Fruit fly (Drosophila melanogaster): ENCODE measurements around the gene otu.

otu gene

DNA sequence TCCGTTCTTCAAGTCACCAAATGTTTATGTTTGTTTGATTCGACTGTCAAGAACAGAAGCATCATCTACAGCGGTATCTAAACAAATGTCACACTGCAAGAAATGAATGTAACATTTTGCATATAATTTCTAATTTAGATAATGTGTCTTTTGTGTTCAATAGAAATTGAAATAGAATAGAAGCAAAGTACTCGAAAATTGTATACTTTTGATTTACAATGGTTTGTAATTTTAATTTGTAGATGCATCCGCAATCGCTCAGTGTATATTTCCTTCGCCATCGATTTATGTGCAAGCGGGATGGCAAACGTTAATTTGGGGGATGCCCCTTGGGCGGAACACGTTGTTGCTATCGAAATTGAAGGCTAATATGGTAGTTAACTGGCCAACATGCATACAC lies 48.8 kb upstream of the otu start (continued):
- TF ChIP-seq gro (GFP tag; optimal IDR thresholded peaks at IDR 0.05) (peak; percentile 38), CG14050 (GFP tag; IDR thresholded peaks at IDR 0.05) (peak; percentile 45; the same call in 1 of the 3 replicates), Sox102F (GFP tag; optimal IDR thresholded peaks at IDR 0.05) (peak; percentile 74), tio (GFP tag; optimal IDR thresholded peaks at IDR 0.05) (peak; percentile 8), CG9727 (GFP tag; optimal IDR thresholded peaks at IDR 0.05) (peak; percentile 61), CG11456 (GFP tag; IDR thresholded peaks at IDR 0.05) (peak; percentile 66; the same call in 1 of the 3 replicates), bsh (GFP tag; optimal IDR thresholded peaks at IDR 0.05) (peak in 1 of 2 experiments; percentile 79), da (GFP tag; optimal IDR thresholded peaks at IDR 0.05) (no peak), CG3407 (GFP tag; optimal IDR thresholded peaks at IDR 0.05) (no peak), CG12659 (GFP tag; optimal IDR thresholded peaks at IDR 0.05) (peak; percentile 48), CG6791 (GFP tag; IDR thresholded peaks at IDR 0.05; ENCODE audit: partially characterized antibody) (no peak), HHEX (GFP tag; optimal IDR thresholded peaks at IDR 0.05) (peak; percentile 26), CG3726 (GFP tag; IDR thresholded peaks at IDR 0.05) (no peak), Max (GFP tag; optimal IDR thresholded peaks at IDR 0.05) (no peak), fd102C (GFP tag; optimal IDR thresholded peaks at IDR 0.05) (no peak), CG10274 (GFP tag; optimal IDR thresholded peaks at IDR 0.05) (no peak), Mad (GFP tag; optimal IDR thresholded peaks at IDR 0.05) (peak; percentile 12), kni (GFP tag; optimal IDR thresholded peaks at IDR 0.05) (no peak), Doc3 (GFP tag; IDR thresholded peaks at IDR 0.05; ENCODE audit: partially characterized antibody) (no peak), CG12744 (GFP tag; optimal IDR thresholded peaks at IDR 0.05) (peak; percentile 50), CG10654 (GFP tag; optimal IDR thresholded peaks at IDR 0.05) (peak; percentile 34), Dbx (GFP tag; IDR thresholded peaks at IDR 0.05) (0 out of 3 replicates have a peak, but pooled peaks have one; percentile 45), CG11695 (GFP tag; IDR thresholded peaks at IDR 0.05) (peak; percentile 50; the same call in 1 of the 3 replicates), CG8089 (GFP tag; optimal IDR thresholded peaks at IDR 0.05) (peak; percentile 25), CG1647 (GFP tag; optimal IDR thresholded peaks at IDR 0.05) (no peak), CG3847 (GFP tag; IDR thresholded peaks at IDR 0.05) (peak; percentile 34; the same call in 1 of the 2 replicates), ro (GFP tag; IDR thresholded peaks at IDR 0.05) (no peak), ERR (GFP tag; optimal IDR thresholded peaks at IDR 0.05) (peak; percentile 41), CG17361 (GFP tag; IDR thresholded peaks at IDR 0.05) (0 out of 3 replicates have a peak, but pooled peaks have one; percentile 32), CG3281 (GFP tag; optimal IDR thresholded peaks at IDR 0.05) (peak; percentile 53), H15 (GFP tag; IDR thresholded peaks at IDR 0.05) (peak; percentile 72), CG31441 (GFP tag; IDR thresholded peaks at IDR 0.05) (peak; percentile 75), Med (GFP tag) (peak; percentile 87), pho (GFP tag; optimal IDR thresholded peaks at IDR 0.05) (peak; percentile 22), CTCF (GFP tag; optimal IDR thresholded peaks at IDR 0.05) (no peak), NfI (GFP tag; optimal IDR thresholded peaks at IDR 0.05) (peak; percentile 49), ATbp (GFP tag; optimal IDR thresholded peaks at IDR 0.05) (peak; percentile 57), CG16813 (GFP tag; IDR thresholded peaks at IDR 0.05; ENCODE audit: partially characterized antibody) (no peak), fru (optimal IDR thresholded peaks at IDR 0.05) (no peak), Antp (GFP tag; optimal IDR thresholded peaks at IDR 0.05) (peak; percentile 68), cad (GFP tag; optimal IDR thresholded peaks at IDR 0.05) (no peak), exex (tag; optimal IDR thresholded peaks at IDR 0.05) (no peak), ranshi (GFP tag; IDR thresholded peaks at IDR 0.05) (peak; percentile 62), sens (GFP tag) (peak; percentile 89), CG12104 (GFP tag; optimal IDR thresholded peaks at IDR 0.05) (no peak), rib (GFP tag; IDR thresholded peaks at IDR 0.05) (no peak), Lpt (GFP tag; optimal IDR thresholded peaks at IDR 0.05) (no peak), CG10543 (GFP tag; optimal IDR thresholded peaks at IDR 0.05) (no peak), CG11247 (GFP tag; IDR thresholded peaks at IDR 0.05) (peak; percentile 45; the same call in 1 of the 2 replicates), CG9215 (GFP tag; IDR thresholded peaks at IDR 0.05) (no peak), CG12155 (GFP tag; optimal IDR thresholded peaks at IDR 0.05) (peak; percentile 10), CG32767 (GFP tag; IDR thresholded peaks at IDR 0.05) (peak; percentile 46; the same call in 1 of the 2 replicates), psq (GFP tag; optimal IDR thresholded peaks at IDR 0.05) (no peak)
